Fruit fly (Drosophila melanogaster) whole organism, embryonic: ENCODE data around the gene Crtc.

Experiments
- Atf6 ChIP-seq: fragments of 200-800 bp; sonication (Bioruptor generic); IDR thresholded peaks from 2 replicates; pipeline ENCODE4 v1.3.6; 2022; ENCODE audit warnings: missing biosample characterization, missing genetic modification characterization
- BtbVII ChIP-seq: fragments of 200-800 bp; sonication (Bioruptor generic); optimal IDR thresholded peaks from 3 replicates; lab custom pipeline; 2017; ENCODE audit warnings: missing biosample characterization, mild to moderate bottlenecking, missing genetic modification characterization
- CG10147 ChIP-seq: fragments of 200-800 bp; sonication (Bioruptor generic); optimal IDR thresholded peaks from 2 replicates; lab custom pipeline; 2019; ENCODE audit warnings: missing biosample characterization, mild to moderate bottlenecking, missing genetic modification characterization, moderate library complexity
- CG10274 ChIP-seq: fragments of 200-800 bp; sonication (Bioruptor generic); optimal IDR thresholded peaks from 3 replicates; lab custom pipeline; 2017; ENCODE audit warnings: missing biosample characterization, mild to moderate bottlenecking, missing genetic modification characterization
- CG11695 ChIP-seq: fragments of 200-800 bp; sonication (Bioruptor generic); IDR thresholded peaks from 3 replicates; pipeline ENCODE4 v1.3.6; 2022; ENCODE audit warnings: missing biosample characterization, missing genetic modification characterization
- CG13287 ChIP-seq: fragments of 200-800 bp; sonication (Bioruptor generic); IDR thresholded peaks from 2 replicates; pipeline ENCODE4 v1.3.6; 2022; ENCODE audit warnings: missing biosample characterization, missing genetic modification characterization; ENCODE audit not compliant: partially characterized antibody
- CG13775 ChIP-seq: fragments of 200-800 bp; sonication (Bioruptor generic); optimal IDR thresholded peaks from 3 replicates; lab custom pipeline; 2017; ENCODE audit warnings: missing biosample characterization, mild to moderate bottlenecking, missing genetic modification characterization
- CG15696 ChIP-seq: fragments of 200-800 bp; sonication (Bioruptor generic); optimal IDR thresholded peaks from 2 replicates; lab custom pipeline; 2019; ENCODE audit warnings: missing biosample characterization, mild to moderate bottlenecking, missing genetic modification characterization, moderate library complexity
- CG17568 ChIP-seq: fragments of 200-800 bp; sonication (Bioruptor generic); optimal IDR thresholded peaks from 2 replicates; lab custom pipeline; 2018; ENCODE audit warnings: missing biosample characterization, mild to moderate bottlenecking, missing genetic modification characterization, moderate library complexity
- CG1832 ChIP-seq: fragments of 200-800 bp; sonication (Bioruptor generic); optimal IDR thresholded peaks from 2 replicates; lab custom pipeline; 2017; ENCODE audit warnings: missing biosample characterization, mild to moderate bottlenecking, missing genetic modification characterization, inconsistent platforms
- CG6791 ChIP-seq: fragments of 200-800 bp; sonication (Bioruptor generic); IDR thresholded peaks from 3 replicates; pipeline ENCODE4 v1.3.6; 2022; ENCODE audit warnings: missing biosample characterization, missing genetic modification characterization; ENCODE audit not compliant: partially characterized antibody
- CG6854 ChIP-seq: fragments of 200-800 bp; sonication (Bioruptor generic); optimal IDR thresholded peaks from 3 replicates; lab custom pipeline; 2017; ENCODE audit warnings: missing biosample characterization, mild to moderate bottlenecking, missing genetic modification characterization
- CG7372 ChIP-seq: fragments of 200-800 bp; sonication (Bioruptor generic); IDR thresholded peaks from 2 replicates; pipeline ENCODE4 v1.3.6; 2022; ENCODE audit warnings: missing biosample characterization, missing genetic modification characterization
- CG7963 ChIP-seq: fragments of 200-800 bp; sonication (Bioruptor generic); IDR thresholded peaks from 3 replicates; pipeline ENCODE4 v1.3.6; 2022; ENCODE audit warnings: missing biosample characterization, missing genetic modification characterization; ENCODE audit not compliant: partially characterized antibody
- CG8359 ChIP-seq: fragments of 200-800 bp; sonication (Bioruptor generic); optimal IDR thresholded peaks from 2 replicates; lab custom pipeline; 2017; ENCODE audit warnings: missing biosample characterization, mild to moderate bottlenecking, missing genetic modification characterization, borderline replicate concordance
- CG8388 ChIP-seq: fragments of 200-800 bp; sonication (Bioruptor generic); optimal IDR thresholded peaks from 2 replicates; lab custom pipeline; 2019; ENCODE audit warnings: missing biosample characterization, mild to moderate bottlenecking, missing genetic modification characterization, moderate library complexity
- CG8924 ChIP-seq: fragments of 200-800 bp; optimal IDR thresholded peaks from 3 replicates; lab custom pipeline; 2019; ENCODE audit warnings: missing biosample characterization, mild to moderate bottlenecking, missing genetic modification characterization, moderate library complexity
- E2f2 ChIP-seq: fragments of 200-800 bp; sonication (Bioruptor generic); IDR thresholded peaks from 2 replicates; pipeline ENCODE4 v1.3.6; 2022; ENCODE audit warnings: missing biosample characterization, missing genetic modification characterization
- ERR ChIP-seq: fragments of 200-800 bp; sonication (Bioruptor generic); optimal IDR thresholded peaks from 2 replicates; lab custom pipeline; 2016; ENCODE audit warnings: missing biosample characterization, missing genetic modification characterization
- Hand ChIP-seq: fragments of 200-800 bp; sonication (Bioruptor generic); optimal IDR thresholded peaks from 2 replicates; lab custom pipeline; 2017; ENCODE audit warnings: mild to moderate bottlenecking, missing biosample characterization, missing genetic modification reagents, missing genetic modification characterization
- Hmr ChIP-seq: fragments of 200-800 bp; sonication (Bioruptor generic); optimal IDR thresholded peaks from 3 replicates; lab custom pipeline; 2017; ENCODE audit warnings: mild to moderate bottlenecking, missing biosample characterization, missing genetic modification reagents, missing genetic modification characterization
- Hr51 ChIP-seq, 2 experiments: fragments of 200-800 bp; sonication (Bioruptor generic); optimal IDR thresholded peaks; 2 replicates in 1 of 2; 3 replicates in 1 of 2; lab custom pipeline; 2016 to 2018; ENCODE audit warnings: missing biosample characterization in 2 of 2, missing genetic modification characterization in 2 of 2, mild to moderate bottlenecking in 1 of 2, moderate library complexity in 1 of 2
- Hsf ChIP-seq: fragments of 200-800 bp; sonication (Bioruptor generic); optimal IDR thresholded peaks from 3 replicates; lab custom pipeline; 2016; ENCODE audit warnings: missing biosample characterization, missing genetic modification characterization
- Meics ChIP-seq: fragments of 200-800 bp; sonication (Bioruptor generic); optimal IDR thresholded peaks from 2 replicates; lab custom pipeline; 2017; ENCODE audit warnings: missing biosample characterization, mild to moderate bottlenecking, missing genetic modification characterization
- Myb ChIP-seq: fragments of 200-800 bp; sonication (Bioruptor generic); optimal IDR thresholded peaks from 2 replicates; lab custom pipeline; 2016; ENCODE audit warnings: missing biosample characterization, missing genetic modification characterization
- Rx ChIP-seq: fragments of 200-800 bp; sonication (Bioruptor generic); IDR thresholded peaks from 2 replicates; pipeline ENCODE4 v1.3.6; 2022; ENCODE audit warnings: missing biosample characterization, missing genetic modification characterization
- Six4 ChIP-seq: fragments of 200-800 bp; sonication (Bioruptor generic); optimal IDR thresholded peaks from 2 replicates; lab custom pipeline; 2016; ENCODE audit warnings: missing biosample characterization, missing genetic modification characterization
- Sox102F ChIP-seq: fragments of 200-800 bp; sonication (Bioruptor generic); optimal IDR thresholded peaks from 2 replicates; lab custom pipeline; 2018; ENCODE audit warnings: missing biosample characterization, mild to moderate bottlenecking, missing genetic modification characterization, moderate library complexity
- Sry-β ChIP-seq: fragments of 200-800 bp; sonication (Bioruptor generic); optimal IDR thresholded peaks from 2 replicates; lab custom pipeline; 2018; ENCODE audit warnings: missing biosample characterization, mild to moderate bottlenecking, missing genetic modification characterization, moderate library complexity
- Ssrp ChIP-seq: fragments of 200-800 bp; sonication (Bioruptor generic); optimal IDR thresholded peaks from 2 replicates; lab custom pipeline; 2018; ENCODE audit warnings: missing biosample characterization, mild to moderate bottlenecking, missing genetic modification characterization, moderate library complexity
- bcd ChIP-seq: fragments of 200-800 bp; sonication (Bioruptor generic); optimal IDR thresholded peaks from 2 replicates; lab custom pipeline; 2017; ENCODE audit warnings: missing biosample characterization, mild to moderate bottlenecking, missing genetic modification characterization
- br ChIP-seq: fragments of >200 bp; optimal IDR thresholded peaks from 2 replicates; lab custom pipeline; 2017
- cato ChIP-seq: fragments of 200-800 bp; sonication (Bioruptor generic); optimal IDR thresholded peaks from 2 replicates; lab custom pipeline; 2016; ENCODE audit warnings: missing biosample characterization, missing genetic modification characterization, borderline replicate concordance
- dmrt99B ChIP-seq: fragments of 200-800 bp; sonication (Bioruptor generic); optimal IDR thresholded peaks from 2 replicates; lab custom pipeline; 2018; ENCODE audit warnings: missing biosample characterization, mild to moderate bottlenecking, missing genetic modification characterization, moderate library complexity
- dysf ChIP-seq: fragments of 200-800 bp; sonication (Bioruptor generic); IDR thresholded peaks from 3 replicates; pipeline ENCODE4 v1.3.6; 2022; ENCODE audit warnings: missing biosample characterization, missing genetic modification characterization
- eve ChIP-seq, 2 experiments: fragments of >200 bp; optimal IDR thresholded peaks; 2 replicates each; lab custom pipeline; 2017; ENCODE audit warnings: missing biosample characterization in 2 of 2, missing genetic modification characterization in 2 of 2
- fd96Cb ChIP-seq: fragments of 200-800 bp; sonication (Bioruptor generic); optimal IDR thresholded peaks from 2 replicates; lab custom pipeline; 2018; ENCODE audit warnings: missing biosample characterization, mild to moderate bottlenecking, missing genetic modification characterization, moderate library complexity
- grau ChIP-seq: fragments of 200-800 bp; optimal IDR thresholded peaks from 3 replicates; lab custom pipeline; 2019; ENCODE audit warnings: missing biosample characterization, mild to moderate bottlenecking, missing genetic modification characterization, moderate library complexity
- lab ChIP-seq: fragments of 200-800 bp; sonication (Bioruptor generic); optimal IDR thresholded peaks from 3 replicates; lab custom pipeline; 2017; ENCODE audit warnings: missing biosample characterization, missing genetic modification characterization, mild to moderate bottlenecking, moderate library complexity, missing genetic modification reagents
- lilli ChIP-seq: fragments of 200-800 bp; sonication (Bioruptor generic); optimal IDR thresholded peaks from 3 replicates; lab custom pipeline; 2016; ENCODE audit warnings: missing biosample characterization, missing genetic modification characterization
- luna ChIP-seq: fragments of 200-800 bp; sonication (Bioruptor generic); optimal IDR thresholded peaks from 2 replicates; lab custom pipeline; 2016; ENCODE audit warnings: missing biosample characterization, missing genetic modification characterization
- pan ChIP-seq, 4 experiments: fragments of >200 bp in 3 of 4; fragments of 200-800 bp in 1 of 4; sonication (Bioruptor generic) in 1 of 4; optimal IDR thresholded peaks in 3 of 4; IDR thresholded peaks in 1 of 4; 2 replicates each; pipeline versions ENCODE4 v1.3.6 to Lab custom; 2017 to 2022; ENCODE audit warnings: missing biosample characterization in 2 of 4, missing genetic modification characterization in 2 of 4, mixed read lengths in 1 of 4
- row ChIP-seq: fragments of 200-800 bp; sonication (Bioruptor generic); IDR thresholded peaks from 3 replicates; pipeline ENCODE4 v1.3.6; 2022; ENCODE audit warnings: missing biosample characterization, missing genetic modification characterization
- sna ChIP-seq: fragments of 200-800 bp; sonication (Bioruptor generic); IDR thresholded peaks from 2 replicates; pipeline ENCODE4 v1.3.6; 2022; ENCODE audit warnings: missing biosample characterization, missing genetic modification characterization; ENCODE audit not compliant: partially characterized antibody
- stc ChIP-seq: fragments of 200-800 bp; sonication (Bioruptor generic); IDR thresholded peaks from 2 replicates; pipeline ENCODE4 v1.3.6; 2022; ENCODE audit warnings: missing biosample characterization, missing genetic modification characterization
- unpg ChIP-seq: fragments of 200-800 bp; sonication (Bioruptor generic); optimal IDR thresholded peaks from 3 replicates; lab custom pipeline; 2018; ENCODE audit warnings: missing biosample characterization, mild to moderate bottlenecking, missing genetic modification characterization, moderate library complexity
- wek ChIP-seq: fragments of 200-800 bp; sonication (Bioruptor generic); optimal IDR thresholded peaks from 3 replicates; lab custom pipeline; 2018; ENCODE audit warnings: missing biosample characterization, mild to moderate bottlenecking, missing genetic modification characterization, moderate library complexity

Gene Crtc

dm6 chr3L:17657728-17658379 lies 11.2 kb downstream of the Crtc start (continued):
- TF ChIP-seq CG13287 (0 out of 2 replicates have a peak, but pooled peaks have one; percentile 15), CG15696 (tag; lab: Kevin White, UChicago) (peak; percentile 20), CG7963 (GFP tag; lab: Robert Waterston, UW) (no peak), CG7372 (GFP tag; lab: Robert Waterston, UW) (no peak), unpg (GFP tag; lab: Kevin White, UChicago) (peak; percentile 60), CG8388 (GFP tag; lab: Kevin White, UChicago) (peak; percentile 27), Hand (GFP tag; lab: Kevin White, UChicago) (peak; percentile 38), E2f2 (GFP tag; lab: Robert Waterston, UW) (peak; percentile 8; the same call in 1 of the 2 replicates), CG8359 (peak; percentile 29), CG8924 (tag; lab: Kevin White, UChicago) (peak; percentile 46), CG6854 (peak; percentile 36), BtbVII (no peak), Rx (GFP tag; lab: Robert Waterston, UW) (no peak), ERR (GFP tag; lab: Kevin White, UChicago) (no peak), CG10274 (peak; percentile 7), CG10147 (GFP tag; lab: Kevin White, UChicago) (peak; percentile 23), row (GFP tag; lab: Robert Waterston, UW) (peak; percentile 64), Sox102F (GFP tag; lab: Kevin White, UChicago) (peak; percentile 61), CG1832 (GFP tag; lab: Kevin White, UChicago) (no peak), lilli (GFP tag; lab: Kevin White, UChicago) (peak; percentile 43), dmrt99B (tag; lab: Kevin White, UChicago) (peak; percentile 54), Hr51 (GFP tag; optimal IDR thresholded peaks at IDR 0.05; lab: Kevin White, UChicago) (peak in 1 of 2 experiments; percentile 59), luna (GFP tag; lab: Kevin White, UChicago) (peak; percentile 19), fd96Cb (tag; lab: Kevin White, UChicago) (peak; percentile 48), Hmr (GFP tag; lab: Kevin White, UChicago) (peak; percentile 43), Meics (GFP tag; lab: Kevin White, UChicago) (peak; percentile 48), grau (tag; lab: Kevin White, UChicago) (peak; percentile 43), CG6791 (GFP tag; lab: Robert Waterston, UW) (no peak), eve (GFP tag; optimal IDR thresholded peaks at IDR 0.05; lab: Kevin White, UChicago) (peak in 1 of 2 experiments; percentile 45), cato (peak; percentile 2), wek (no peak), Myb (no peak), CG17568 (peak; percentile 44), CG11695 (GFP tag; lab: Robert Waterston, UW) (0 out of 3 replicates have a peak, but pooled peaks have one; percentile 42), Six4 (GFP tag; lab: Kevin White, UChicago) (peak; percentile 12), CG13775 (GFP tag; lab: Kevin White, UChicago) (no peak), sna (GFP tag; lab: Robert Waterston, UW) (no peak), lab (GFP tag; lab: Kevin White, UChicago) (peak; percentile 63), stc (GFP tag; lab: Robert Waterston, UW) (peak; percentile 43; the same call in 1 of the 2 replicates), dysf (GFP tag; lab: Robert Waterston, UW) (peak; percentile 44; the same call in 2 of the 3 replicates), Hsf (GFP tag; lab: Kevin White, UChicago) (peak; percentile 25), Sry-β (GFP tag; lab: Kevin White, UChicago) (no peak), pan (optimal IDR thresholded peaks at IDR 0.05; lab: Kevin White, UChicago) (no peak), pan (GFP tag; optimal IDR thresholded peaks at IDR 0.05 in 1 of 2, IDR thresholded peaks at IDR 0.05 in 1 of 2) (peak in 1 of 2 experiments; percentile 40), br (lab: Kevin White, UChicago) (no peak), Atf6 (GFP tag; lab: Robert Waterston, UW) (peak; percentile 39; the same call in 1 of the 2 replicates), bcd (GFP tag; lab: Kevin White, UChicago) (peak; percentile 22), Ssrp (tag; lab: Kevin White, UChicago) (peak; percentile 44)
